Worm (Caenorhabditis elegans) whole organism, young adult: ENCODE data around the gene Y70C5A.2.
A peak's percentile ranks its signal among the peaks of the same experiment; 100 is the strongest.
"Not testable (repeated sequence)": the region's sequence is repeated elsewhere in the genome, so short reads cannot be mapped to it uniquely, and the experiment has no call there.

Experiments used
- B0336.3 ChIP-seq: fragments of 200-800 bp; sonication (Bioruptor generic); IDR thresholded peaks from 2 replicates; pipeline ENCODE4 v1.3.6; 2022; ENCODE audit warnings: missing genetic modification characterization, missing compliant biosample characterization
- C17E4.6 ChIP-seq: fragments of 200-800 bp; sonication (Bioruptor generic); IDR thresholded peaks from 2 replicates; pipeline ENCODE4 v1.3.6; 2022; ENCODE audit warnings: missing genetic modification reagents, missing genetic modification characterization, missing compliant biosample characterization
- F23B12.7 ChIP-seq: sonication (generic microtip); optimal IDR thresholded peaks from 2 replicates; lab custom pipeline; 2017; ENCODE audit warnings: missing genetic modification characterization, mild to moderate bottlenecking, missing compliant biosample characterization, antibody characterized with exemption, moderate library complexity; ENCODE audit not compliant: insufficient read depth
- F52B5.7 ChIP-seq: sonication (generic microtip); optimal IDR thresholded peaks from 2 replicates; lab custom pipeline; 2016; ENCODE audit warnings: mild to moderate bottlenecking, missing genetic modification characterization, missing compliant biosample characterization
- Y53F4B.3 ChIP-seq: fragments of 200-800 bp; sonication (Bioruptor generic); IDR thresholded peaks from 2 replicates; pipeline ENCODE4 v1.3.6; 2022; ENCODE audit warnings: missing genetic modification reagents, missing genetic modification characterization, missing compliant biosample characterization
- Y53G8AR.9 ChIP-seq: fragments of 200-800 bp; sonication (Bioruptor generic); conservative IDR thresholded peaks from 2 replicates; pipeline ENCODE4 v1.3.6; 2022; ENCODE audit warnings: missing genetic modification reagents, missing genetic modification characterization, missing compliant biosample characterization
- Y56A3A.18 ChIP-seq: fragments of 200-800 bp; sonication (Bioruptor generic); IDR thresholded peaks from 2 replicates; pipeline ENCODE4 v1.3.6; 2022; ENCODE audit warnings: missing genetic modification reagents, missing genetic modification characterization, missing compliant biosample characterization
- ZK185.1 ChIP-seq: sonication (generic microtip); optimal IDR thresholded peaks from 2 replicates; lab custom pipeline; 2016; ENCODE audit warnings: mild to moderate bottlenecking, missing genetic modification characterization, missing compliant biosample characterization; ENCODE audit not compliant: poor library complexity, severe bottlenecking
- akir-1 ChIP-seq: fragments of 200-800 bp; sonication (Bioruptor generic); optimal IDR thresholded peaks from 2 replicates; lab custom pipeline; 2018; ENCODE audit warnings: mild to moderate bottlenecking, missing genetic modification characterization, moderate library complexity, missing compliant biosample characterization
- ama-1 ChIP-seq, 3 experiments: fragments of 150-350 bp in 1 of 3; sonication (generic microtip) in 2 of 3; optimal IDR thresholded peaks; 2 replicates each; lab custom pipeline; 2014 to 2018; ENCODE audit warnings: missing biosample characterization in 2 of 3, missing genetic modification characterization in 2 of 3, missing genetic modification reagents in 2 of 3
- aptf-3 ChIP-seq: fragments of 200-800 bp; sonication (Bioruptor generic); IDR thresholded peaks from 2 replicates; pipeline ENCODE4 v1.3.6; 2022; ENCODE audit warnings: missing genetic modification characterization, missing compliant biosample characterization
- bed-1 ChIP-seq: fragments of 200-800 bp; sonication (Bioruptor generic); IDR thresholded peaks from 2 replicates; pipeline ENCODE4 v1.3.6; 2022; ENCODE audit warnings: missing genetic modification reagents, missing genetic modification characterization, missing compliant biosample characterization
- bed-2 ChIP-seq: fragments of 200-800 bp; sonication (Bioruptor generic); IDR thresholded peaks from 2 replicates; pipeline ENCODE4 v1.3.6; 2022; ENCODE audit warnings: missing genetic modification reagents, missing genetic modification characterization, missing compliant biosample characterization
- ceh-58 ChIP-seq: fragments of 200-800 bp; sonication (Bioruptor generic); IDR thresholded peaks from 2 replicates; pipeline ENCODE4 v1.3.6; 2022; ENCODE audit warnings: missing genetic modification characterization, missing compliant biosample characterization
- die-1 ChIP-seq: sonication (generic microtip); optimal IDR thresholded peaks from 2 replicates; lab custom pipeline; 2016; ENCODE audit warnings: missing genotype, mild to moderate bottlenecking, missing genetic modification characterization, missing compliant biosample characterization
- ekl-4 ChIP-seq: fragments of 200-800 bp; sonication (Bioruptor generic); IDR thresholded peaks from 2 replicates; pipeline ENCODE4 v1.3.6; 2022; ENCODE audit warnings: missing genetic modification reagents, missing genetic modification characterization, missing compliant biosample characterization
- hlh-12 ChIP-seq: sonication (generic microtip); optimal IDR thresholded peaks from 2 replicates; lab custom pipeline; 2016; ENCODE audit warnings: missing genetic modification characterization, missing compliant biosample characterization
- hmg-1.2 ChIP-seq: fragments of 200-800 bp; sonication (Bioruptor generic); IDR thresholded peaks from 2 replicates; pipeline ENCODE4 v1.3.6; 2022; ENCODE audit warnings: missing genetic modification reagents, missing genetic modification characterization, missing compliant biosample characterization
- hmg-20 ChIP-seq: fragments of 200-800 bp; sonication (Bioruptor generic); IDR thresholded peaks from 2 replicates; pipeline ENCODE4 v1.3.6; 2022; ENCODE audit warnings: missing genetic modification reagents, missing genetic modification characterization, missing compliant biosample characterization
- hsf-1 ChIP-seq: fragments of 200-800 bp; sonication (Bioruptor generic); IDR thresholded peaks from 2 replicates; pipeline ENCODE4 v1.3.6; 2022; ENCODE audit warnings: missing genetic modification reagents, missing genetic modification characterization, missing compliant biosample characterization
- lin-26 ChIP-seq: fragments of 200-800 bp; sonication (Bioruptor generic); IDR thresholded peaks from 2 replicates; pipeline ENCODE4 v1.3.6; 2022; ENCODE audit warnings: missing genetic modification reagents, missing genetic modification characterization, missing compliant biosample characterization
- madf-10 ChIP-seq: sonication (generic microtip); optimal IDR thresholded peaks from 2 replicates; lab custom pipeline; 2016; ENCODE audit warnings: mild to moderate bottlenecking, missing genetic modification characterization, missing compliant biosample characterization
- madf-3 ChIP-seq: fragments of 200-800 bp; sonication (Bioruptor generic); IDR thresholded peaks from 2 replicates; pipeline ENCODE4 v1.3.6; 2022; ENCODE audit warnings: missing genetic modification reagents, missing genetic modification characterization, missing compliant biosample characterization
- mcd-1 ChIP-seq: fragments of 200-800 bp; sonication (Bioruptor generic); IDR thresholded peaks from 2 replicates; pipeline ENCODE4 v1.3.6; 2022; ENCODE audit warnings: missing genetic modification reagents, missing genetic modification characterization, missing compliant biosample characterization
- mel-28 ChIP-seq: sonication (generic microtip); optimal IDR thresholded peaks from 2 replicates; lab custom pipeline; 2016; ENCODE audit warnings: borderline replicate concordance, mild to moderate bottlenecking, missing genetic modification characterization, missing compliant biosample characterization
- mxl-1 ChIP-seq: sonication (generic microtip); optimal IDR thresholded peaks from 2 replicates; lab custom pipeline; 2016; ENCODE audit warnings: missing genetic modification characterization, missing compliant biosample characterization
- nfya-2 ChIP-seq: fragments of 200-800 bp; sonication (Bioruptor generic); IDR thresholded peaks from 2 replicates; pipeline ENCODE4 v1.3.6; 2022; ENCODE audit warnings: missing genetic modification reagents, missing genetic modification characterization, missing compliant biosample characterization
- nhr-179 ChIP-seq: sonication (generic microtip); optimal IDR thresholded peaks from 2 replicates; lab custom pipeline; 2016; ENCODE audit warnings: mild to moderate bottlenecking, missing genetic modification characterization, missing compliant biosample characterization
- rec-8 ChIP-seq, 2 experiments: sonication (generic microtip); optimal IDR thresholded peaks; 2 replicates each; lab custom pipeline; 2016; ENCODE audit warnings: mild to moderate bottlenecking in 2 of 2, missing genetic modification characterization in 2 of 2, missing genetic modification reagents in 2 of 2, missing genotype in 2 of 2, missing biosample characterization in 1 of 2, missing compliant biosample characterization in 1 of 2, moderate library complexity in 1 of 2
- sea-2 ChIP-seq: fragments of 200-800 bp; sonication (Bioruptor generic); IDR thresholded peaks from 2 replicates; pipeline ENCODE4 v1.3.6; 2022; ENCODE audit warnings: missing genetic modification characterization, missing compliant biosample characterization
- snpc-1.1 ChIP-seq: sonication (generic microtip); optimal IDR thresholded peaks from 2 replicates; lab custom pipeline; 2017; ENCODE audit warnings: missing genetic modification characterization, mild to moderate bottlenecking, missing compliant biosample characterization, antibody characterized with exemption, moderate library complexity, missing genotype, missing genetic modification reagents; ENCODE audit not compliant: insufficient read depth
- snpc-4 ChIP-seq, 5 experiments: fragments of 150-350 bp in 1 of 5; sonication (generic microtip) in 4 of 5; optimal IDR thresholded peaks; 2 replicates each; lab custom pipeline; 2014 to 2018; ENCODE audit warnings: missing genetic modification characterization in 5 of 5, missing biosample characterization in 3 of 5, antibody characterized with exemption in 2 of 5, mild to moderate bottlenecking in 2 of 5, missing compliant biosample characterization in 2 of 5, missing genotype in 2 of 5, moderate library complexity in 2 of 5, missing genetic modification reagents in 1 of 5
- tbp1 ChIP-seq: fragments of 200-800 bp; sonication (Bioruptor generic); optimal IDR thresholded peaks from 2 replicates; lab custom pipeline; 2018; ENCODE audit warnings: mild to moderate bottlenecking, missing genetic modification characterization, missing compliant biosample characterization
- tbx-9 ChIP-seq: sonication (generic microtip); optimal IDR thresholded peaks from 2 replicates; lab custom pipeline; 2016; ENCODE audit warnings: borderline replicate concordance, missing genetic modification characterization, inconsistent platforms, missing compliant biosample characterization
- zfh-2 ChIP-seq: fragments of 200-800 bp; sonication (Bioruptor generic); conservative IDR thresholded peaks from 2 replicates; pipeline ENCODE4 v1.3.6; 2022; ENCODE audit warnings: missing genetic modification reagents, missing genetic modification characterization, missing compliant biosample characterization
- ztf-22 ChIP-seq: fragments of 200-800 bp; sonication (Bioruptor generic); optimal IDR thresholded peaks from 2 replicates; lab custom pipeline; 2018; ENCODE audit warnings: mild to moderate bottlenecking, missing genetic modification characterization, moderate library complexity, missing compliant biosample characterization

The Y70C5A.2 gene

DNA sequence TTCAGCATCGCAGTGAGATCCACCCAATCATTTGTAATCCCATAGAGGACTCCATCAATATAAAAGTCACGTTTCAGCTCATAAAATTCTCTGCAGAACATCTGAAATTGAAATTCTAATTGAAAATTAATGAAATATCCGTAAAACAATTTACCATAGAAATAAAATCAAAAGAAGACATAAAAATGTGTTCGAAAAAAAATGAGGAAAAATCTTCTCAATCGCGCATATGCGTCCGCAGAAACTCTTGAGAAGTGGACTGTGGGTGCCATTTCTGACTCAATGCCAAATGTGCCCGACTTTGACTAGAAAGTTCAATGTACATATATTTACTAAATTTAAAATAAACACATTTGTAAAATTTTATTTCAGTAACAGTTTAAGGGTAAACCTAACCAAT, 45.5 kb upstream of the Y70C5A.2 start, which contains the start of gene F14F8.9:
Gene F14F8.9 (minus strand): TSS at position 101 of the 400 bp plus-strand sequence.
- TF ChIP-seq mcd-1 = no peak
- TF ChIP-seq aptf-3 (GFP tag; lab: Robert Waterston, UW) = no peak
- no peak for TF ChIP-seq snpc-1.1 (tag; lab: Kevin White, UChicago)
- TF ChIP-seq tbp1 = no peak
- no peak for TF ChIP-seq B0336.3
- no peak for TF ChIP-seq hmg-20 (GFP tag; lab: Robert Waterston, UW)
- no peak for TF ChIP-seq ztf-22 (GFP tag; lab: Kevin White, UChicago)
- TF ChIP-seq F52B5.7 = no peak
- no peak for TF ChIP-seq madf-3
- no peak for TF ChIP-seq mel-28 (tag; lab: Kevin White, UChicago)
- no peak for TF ChIP-seq zfh-2 (GFP tag; lab: Robert Waterston, UW)
- TF ChIP-seq Y56A3A.18 (GFP tag; lab: Robert Waterston, UW) = no peak
- no peak for TF ChIP-seq ZK185.1 (tag; lab: Kevin White, UChicago)
- TF ChIP-seq C17E4.6 = no peak

ce11 chrV:16666647-16667046, 43.6 kb upstream of the Y70C5A.2 start, which contains the start of gene F14F8.14:
TSS of gene F14F8.14 (minus strand) at chrV:16666747.
- no peak for TF ChIP-seq hlh-12 (tag; lab: Kevin White, UChicago)
- no peak for TF ChIP-seq Y53F4B.3 (GFP tag; lab: Robert Waterston, UW)
- TF ChIP-seq akir-1 (GFP tag; lab: Kevin White, UChicago) = no peak
- no peak for TF ChIP-seq mel-28 (tag; lab: Kevin White, UChicago)
- no peak for TF ChIP-seq sea-2
- TF ChIP-seq die-1 = no peak

- not testable (repeated sequence) for TF ChIP-seq ceh-58 (GFP tag; lab: Robert Waterston, UW); mxl-1 (tag; lab: Kevin White, UChicago); Y53G8AR.9 (GFP tag; lab: Robert Waterston, UW)
Measured at ce11 chrV:16660816-16661215, 37.8 kb upstream of the Y70C5A.2 start, which contains the start of gene Y70C5B.2. TSS of gene Y70C5B.2 (minus strand) at chrV:16660916.

DNA sequence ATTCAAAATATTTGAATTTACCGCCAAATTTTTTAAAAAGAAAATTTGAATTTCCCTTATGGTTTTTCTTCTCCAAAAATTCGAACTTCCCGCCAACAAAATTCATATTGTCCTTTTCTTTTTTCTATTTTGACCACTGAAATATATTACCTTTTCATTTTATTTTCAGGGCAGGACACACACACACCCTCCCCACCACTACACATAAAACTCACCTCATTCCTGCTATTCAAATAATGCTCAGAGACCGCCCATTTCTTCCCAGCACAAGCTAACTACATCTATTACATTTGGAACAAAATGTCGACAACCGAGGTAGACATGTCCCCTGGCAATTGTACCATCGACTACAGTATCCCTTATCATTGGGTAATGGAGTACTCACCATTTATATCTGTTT, 31.2 kb upstream of the Y70C5A.2 start, which contains the start of gene W06G6.15:
Gene W06G6.15 (plus strand): TSS at position 301 of the 400 bp plus-strand sequence.
- TF ChIP-seq ama-1 (optimal IDR thresholded peaks at IDR 0.05; lab: Kevin White, UChicago); ama-1 (GFP tag; optimal IDR thresholded peaks at IDR 0.05; lab: Kevin White, UChicago); Y56A3A.18 (GFP tag; lab: Robert Waterston, UW); bed-2 (GFP tag; lab: Robert Waterston, UW): not testable (repeated sequence)

DNA sequence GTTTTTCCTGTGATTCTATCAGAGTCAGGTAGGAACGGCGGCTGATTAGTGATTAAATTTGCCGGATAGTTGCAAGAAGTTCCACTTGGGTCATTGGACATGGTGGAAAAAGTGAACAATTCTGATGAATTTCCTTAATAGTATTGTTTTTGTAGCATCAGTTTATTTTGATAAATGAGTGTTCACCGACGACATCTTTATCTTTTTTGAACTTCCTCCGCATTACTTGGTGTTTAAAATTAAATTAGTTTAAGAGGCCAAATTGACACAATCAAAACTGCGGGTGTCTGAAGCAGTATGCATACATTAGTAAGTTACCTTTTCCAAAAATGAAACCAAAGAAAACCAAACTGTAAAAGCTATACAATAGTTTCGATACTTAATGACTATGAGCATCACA, 26.2 kb upstream of the Y70C5A.2 start, which contains the start of gene W06G6.11:
Gene W06G6.11 (minus strand): TSS at position 101 of the 400 bp plus-strand sequence.
- TF ChIP-seq rec-8 (tag; optimal IDR thresholded peaks at IDR 0.05; lab: Kevin White, UChicago); bed-1; lin-26 (GFP tag; lab: Robert Waterston, UW): not testable (repeated sequence)

DNA sequence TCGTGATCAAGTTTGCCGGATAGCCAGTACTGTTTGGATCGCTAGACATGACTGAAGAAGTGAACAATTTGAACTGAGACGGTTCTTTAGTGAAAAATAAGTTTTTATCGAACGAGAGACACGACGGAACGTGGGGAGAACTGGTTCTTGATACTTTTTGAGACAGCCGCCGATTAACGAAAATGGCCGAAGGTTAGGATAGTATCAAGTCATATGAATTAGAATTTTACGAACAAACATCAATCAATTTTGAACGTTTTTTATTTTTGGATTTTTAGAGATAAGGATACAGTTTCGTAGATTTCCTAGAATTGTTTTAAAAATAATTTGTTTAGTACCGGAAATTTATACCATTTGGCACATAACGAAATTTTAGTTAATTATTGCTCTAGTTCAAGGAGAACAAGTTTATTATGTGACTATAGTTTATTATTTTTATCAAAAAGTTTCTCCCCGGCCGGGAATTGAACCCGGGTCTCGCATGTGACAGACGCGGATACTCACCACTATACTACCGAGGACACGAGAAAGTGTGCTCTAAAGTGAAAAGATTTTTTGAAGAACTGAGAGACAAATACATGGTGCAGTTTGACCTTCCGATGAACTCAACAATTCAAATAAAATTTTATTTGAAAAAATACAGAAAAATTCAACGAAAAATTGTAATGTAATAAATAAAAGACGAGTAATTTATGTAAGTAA, 25.5 kb upstream of the Y70C5A.2 start, which contains the start of gene W06G6.20:
Gene W06G6.20 (minus strand): TSS at position 51 of the 702 bp plus-strand sequence.
- no peak for TF ChIP-seq hlh-12 (tag; lab: Kevin White, UChicago)
- no peak for TF ChIP-seq nhr-179 (tag; lab: Kevin White, UChicago)
- TF ChIP-seq hmg-1.2 (GFP tag; lab: Robert Waterston, UW) = peak; percentile 50; the same call in 1 of the 2 replicates
- TF ChIP-seq snpc-1.1 (tag; lab: Kevin White, UChicago) = peak; percentile 75
- peak; percentile 3 for TF ChIP-seq madf-10 (tag; lab: Kevin White, UChicago)
- no peak for TF ChIP-seq nfya-2 (GFP tag; lab: Robert Waterston, UW)
- TF ChIP-seq ekl-4 (GFP tag; lab: Robert Waterston, UW) = no peak
- TF ChIP-seq tbx-9 = no peak
- TF ChIP-seq hsf-1 (GFP tag; lab: Robert Waterston, UW) = peak; percentile 20; the same call in 1 of the 2 replicates
- no peak for TF ChIP-seq Y53F4B.3 (GFP tag; lab: Robert Waterston, UW)
- TF ChIP-seq snpc-4 (GFP tag; optimal IDR thresholded peaks at IDR 0.05; lab: Kevin White, UChicago) = peak; percentile 44
- TF ChIP-seq snpc-4 (tag; optimal IDR thresholded peaks at IDR 0.05; lab: Kevin White, UChicago) = peak in 3 of 4 experiments; percentile 29 to 85 (median 76)
- TF ChIP-seq F23B12.7 (tag; lab: Kevin White, UChicago) = peak; percentile 70
- TF ChIP-seq aptf-3 (GFP tag; lab: Robert Waterston, UW) = no peak
